Worm (Caenorhabditis elegans) whole organism, midembryonic: ENCODE results near the gene coa-4.

ENCODE experiments used
- T22C8.4 ChIP-seq: fragments of 200-800 bp; sonication (Bioruptor generic); IDR thresholded peaks from 2 replicates; pipeline ENCODE4 v1.3.6; 2022; ENCODE audit warnings: missing genetic modification characterization, missing compliant biosample characterization
- cog-1 ChIP-seq: sonication (generic microtip); optimal IDR thresholded peaks from 2 replicates; lab custom pipeline; 2016; ENCODE audit warnings: missing genetic modification characterization, missing compliant biosample characterization
- flt-1 ChIP-seq: fragments of 200-800 bp; sonication (Bioruptor generic); IDR thresholded peaks from 2 replicates; pipeline ENCODE4 v1.3.6; 2022; ENCODE audit warnings: missing genetic modification characterization, missing compliant biosample characterization
- klf-2 ChIP-seq: fragments of 200-800 bp; sonication (Bioruptor generic); conservative IDR thresholded peaks from 2 replicates; pipeline ENCODE4 v1.3.6; 2022; ENCODE audit warnings: missing genetic modification reagents, missing genetic modification characterization, missing compliant biosample characterization
- med-1 ChIP-seq: sonication (generic microtip); optimal IDR thresholded peaks from 2 replicates; lab custom pipeline; 2017; ENCODE audit warnings: missing genetic modification characterization, mild to moderate bottlenecking, missing compliant biosample characterization, antibody characterized with exemption, missing genetic modification reagents; ENCODE audit not compliant: insufficient read depth
- ref-1 ChIP-seq: fragments of 200-800 bp; sonication (Bioruptor generic); conservative IDR thresholded peaks from 2 replicates; pipeline ENCODE4 v1.3.6; 2022; ENCODE audit warnings: missing genetic modification reagents, missing genetic modification characterization, missing compliant biosample characterization
- tab-1 ChIP-seq: fragments of 200-800 bp; sonication (Bioruptor generic); IDR thresholded peaks from 2 replicates; pipeline ENCODE4 v1.3.6; 2022; ENCODE audit warnings: missing genetic modification characterization, missing compliant biosample characterization
- ztf-23 ChIP-seq: fragments of 200-800 bp; sonication (Bioruptor generic); IDR thresholded peaks from 2 replicates; pipeline ENCODE4 v1.3.6; 2022; ENCODE audit warnings: missing genetic modification reagents, missing genetic modification characterization, missing compliant biosample characterization
- ztf-29 ChIP-seq: fragments of 200-800 bp; sonication (Bioruptor generic); IDR thresholded peaks from 2 replicates; pipeline ENCODE4 v1.3.6; 2022; ENCODE audit warnings: missing genetic modification reagents, missing genetic modification characterization, missing compliant biosample characterization

coa-4 gene

ce11 chrIV:9335552-9336251, at the start of gene coa-4, which contains the start of gene T20D3.14:
coa-4 (minus strand) TSS chrIV:9335602.
T20D3.14 (minus strand) TSS chrIV:9335909.
- TF ChIP-seq klf-2 (GFP tag; lab: Robert Waterston, UW) (no peak), flt-1 (no peak), ref-1 (GFP tag; lab: Robert Waterston, UW) (no peak), ztf-23 (GFP tag; lab: Robert Waterston, UW) (no peak), T22C8.4 (GFP tag; lab: Robert Waterston, UW) (no peak), med-1 (GFP tag; lab: Kevin White, UChicago) (no peak), ztf-29 (GFP tag; lab: Robert Waterston, UW) (no peak), tab-1 (GFP tag; lab: Robert Waterston, UW) (no peak), cog-1 (tag; lab: Kevin White, UChicago) (no peak)

ce11 chrIV:9384826-9385225, 49.4 kb upstream of the coa-4 start, which contains the start of gene C10C5.7:
C10C5.7 (plus strand) TSS chrIV:9385126.
- TF ChIP-seq flt-1: no peak
- TF ChIP-seq T22C8.4 (GFP tag; lab: Robert Waterston, UW): no peak
- no peak for TF ChIP-seq ztf-29 (GFP tag; lab: Robert Waterston, UW)
- TF ChIP-seq med-1 (GFP tag; lab: Kevin White, UChicago): no peak
- no peak for TF ChIP-seq ref-1 (GFP tag; lab: Robert Waterston, UW)
- TF ChIP-seq klf-2 (GFP tag; lab: Robert Waterston, UW): no peak
- no peak for TF ChIP-seq cog-1 (tag; lab: Kevin White, UChicago)
- no peak for TF ChIP-seq tab-1 (GFP tag; lab: Robert Waterston, UW)
- no peak for TF ChIP-seq ztf-23 (GFP tag; lab: Robert Waterston, UW)

- TF ChIP-seq klf-2 (GFP tag; lab: Robert Waterston, UW) (no peak), med-1 (GFP tag; lab: Kevin White, UChicago) (no peak), ztf-29 (GFP tag; lab: Robert Waterston, UW) (no peak), flt-1 (no peak), ref-1 (GFP tag; lab: Robert Waterston, UW) (no peak), cog-1 (tag; lab: Kevin White, UChicago) (no peak), T22C8.4 (GFP tag; lab: Robert Waterston, UW) (no peak), ztf-23 (GFP tag; lab: Robert Waterston, UW) (no peak), tab-1 (GFP tag; lab: Robert Waterston, UW) (no peak)
Observed at ce11 chrIV:9381136-9381535, 45.7 kb upstream of the coa-4 start, which contains the start of gene C10C5.5. C10C5.5 (plus strand) TSS chrIV:9381436.

ce11 chrIV:9378272-9378671, 42.9 kb upstream of the coa-4 start, which contains the start of gene C10C5.4:
C10C5.4 (plus strand) TSS chrIV:9378552.
- TF ChIP-seq ztf-29 (GFP tag; lab: Robert Waterston, UW): no peak
- TF ChIP-seq T22C8.4 (GFP tag; lab: Robert Waterston, UW): no peak
- TF ChIP-seq cog-1 (tag; lab: Kevin White, UChicago): no peak
- TF ChIP-seq flt-1: no peak

- TF ChIP-seq tab-1 (GFP tag; lab: Robert Waterston, UW): no peak
- TF ChIP-seq cog-1 (tag; lab: Kevin White, UChicago): no peak
- TF ChIP-seq klf-2 (GFP tag; lab: Robert Waterston, UW): no peak
- no peak for TF ChIP-seq T22C8.4 (GFP tag; lab: Robert Waterston, UW)
- TF ChIP-seq ref-1 (GFP tag; lab: Robert Waterston, UW): no peak
- TF ChIP-seq flt-1: no peak
- TF ChIP-seq med-1 (GFP tag; lab: Kevin White, UChicago): no peak
- no peak for TF ChIP-seq ztf-23 (GFP tag; lab: Robert Waterston, UW)
- TF ChIP-seq ztf-29 (GFP tag; lab: Robert Waterston, UW): no peak
Observed at ce11 chrIV:9376550-9376949, 41.1 kb upstream of the coa-4 start.

ce11 chrIV:9374529-9374928, 39.1 kb upstream of the coa-4 start, which contains the start of gene C10C5.3:
C10C5.3 (plus strand) TSS chrIV:9374829.
- TF ChIP-seq med-1 (GFP tag; lab: Kevin White, UChicago): no peak
- TF ChIP-seq ztf-23 (GFP tag; lab: Robert Waterston, UW): no peak
- no peak for TF ChIP-seq tab-1 (GFP tag; lab: Robert Waterston, UW)
- no peak for TF ChIP-seq ztf-29 (GFP tag; lab: Robert Waterston, UW)
- TF ChIP-seq cog-1 (tag; lab: Kevin White, UChicago): no peak
- no peak for TF ChIP-seq T22C8.4 (GFP tag; lab: Robert Waterston, UW)
- no peak for TF ChIP-seq ref-1 (GFP tag; lab: Robert Waterston, UW)
- TF ChIP-seq flt-1: no peak
- no peak for TF ChIP-seq klf-2 (GFP tag; lab: Robert Waterston, UW)

- TF ChIP-seq ztf-29 (GFP tag; lab: Robert Waterston, UW): no peak
- no peak for TF ChIP-seq tab-1 (GFP tag; lab: Robert Waterston, UW)
- TF ChIP-seq klf-2 (GFP tag; lab: Robert Waterston, UW): no peak
- no peak for TF ChIP-seq med-1 (GFP tag; lab: Kevin White, UChicago)
Observed at ce11 chrIV:9371126-9371525, 35.7 kb upstream of the coa-4 start, which contains the start of gene fbxc-58. fbxc-58 (plus strand) TSS chrIV:9371508.

ce11 chrIV:9367852-9368627, 32.6 kb upstream of the coa-4 start:
- TF ChIP-seq ref-1 (GFP tag; lab: Robert Waterston, UW): no peak
- TF ChIP-seq med-1 (GFP tag; lab: Kevin White, UChicago): no peak
- TF ChIP-seq cog-1 (tag; lab: Kevin White, UChicago): no peak
- TF ChIP-seq flt-1: no peak
- no peak for TF ChIP-seq ztf-23 (GFP tag; lab: Robert Waterston, UW)
- TF ChIP-seq tab-1 (GFP tag; lab: Robert Waterston, UW): no peak
- TF ChIP-seq ztf-29 (GFP tag; lab: Robert Waterston, UW): no peak
- no peak for TF ChIP-seq T22C8.4 (GFP tag; lab: Robert Waterston, UW)
- no peak for TF ChIP-seq klf-2 (GFP tag; lab: Robert Waterston, UW)
